Fruit fly (Drosophila melanogaster) whole organism, prepupa: ENCODE measurements around the gene Gga.

ENCODE experiments used
- Blimp-1 ChIP-seq: fragments of 200-800 bp; sonication (Bioruptor generic); optimal IDR thresholded peaks from 3 replicates; lab custom pipeline; 2017; ENCODE audit warnings: missing biosample characterization, missing genetic modification characterization, mild to moderate bottlenecking, moderate library complexity, missing genetic modification reagents
- CG10631 ChIP-seq: fragments of 200-800 bp; sonication (Bioruptor generic); optimal IDR thresholded peaks from 2 replicates; lab custom pipeline; 2016; ENCODE audit warnings: missing biosample characterization, missing genetic modification characterization
- CG11294 ChIP-seq: fragments of 200-800 bp; sonication (Bioruptor generic); IDR thresholded peaks from 2 replicates; pipeline ENCODE4 v1.3.6; 2022; ENCODE audit warnings: missing biosample characterization, missing genetic modification characterization
- CG11902 ChIP-seq: fragments of 200-800 bp; sonication (Bioruptor generic); optimal IDR thresholded peaks from 3 replicates; lab custom pipeline; 2016; ENCODE audit warnings: missing biosample characterization, missing genetic modification characterization
- CG15336 ChIP-seq: fragments of 200-800 bp; sonication (Bioruptor generic); IDR thresholded peaks from 2 replicates; pipeline ENCODE4 v1.3.6; 2022; ENCODE audit warnings: missing biosample characterization, missing genetic modification characterization
- CG1621 ChIP-seq: fragments of 200-800 bp; sonication (Bioruptor generic); optimal IDR thresholded peaks from 3 replicates; lab custom pipeline; 2018; ENCODE audit warnings: missing biosample characterization, mild to moderate bottlenecking, missing genetic modification characterization
- CG16779 ChIP-seq: fragments of 200-800 bp; sonication (Bioruptor generic); optimal IDR thresholded peaks from 3 replicates; lab custom pipeline; 2017; ENCODE audit warnings: missing biosample characterization, mild to moderate bottlenecking, missing genetic modification characterization
- CG32006 ChIP-seq: fragments of 200-800 bp; sonication (Bioruptor generic); optimal IDR thresholded peaks from 3 replicates; lab custom pipeline; 2017; ENCODE audit warnings: missing biosample characterization, mild to moderate bottlenecking, missing genetic modification characterization
- CG3919 ChIP-seq: fragments of 200-800 bp; sonication (Bioruptor generic); optimal IDR thresholded peaks from 3 replicates; lab custom pipeline; 2016; ENCODE audit warnings: missing biosample characterization, missing genetic modification characterization
- CG4318 ChIP-seq: fragments of 200-800 bp; sonication (Bioruptor generic); optimal IDR thresholded peaks from 3 replicates; lab custom pipeline; 2017; ENCODE audit warnings: missing biosample characterization, mild to moderate bottlenecking, missing genetic modification characterization
- CG6163 ChIP-seq: fragments of 200-800 bp; sonication (Bioruptor generic); IDR thresholded peaks from 3 replicates; pipeline ENCODE4 v1.3.6; 2022; ENCODE audit warnings: missing biosample characterization, missing genetic modification characterization
- CG6792 ChIP-seq: fragments of 200-800 bp; sonication (Bioruptor generic); optimal IDR thresholded peaks from 3 replicates; lab custom pipeline; 2016; ENCODE audit warnings: missing biosample characterization, missing genetic modification characterization
- CG6854 ChIP-seq: fragments of 200-800 bp; sonication (Bioruptor generic); optimal IDR thresholded peaks from 2 replicates; lab custom pipeline; 2017; ENCODE audit warnings: missing biosample characterization, mild to moderate bottlenecking, missing genetic modification characterization
- CG7368 ChIP-seq: fragments of 200-800 bp; sonication (Bioruptor generic); optimal IDR thresholded peaks from 3 replicates; lab custom pipeline; 2016; ENCODE audit warnings: missing biosample characterization, missing genetic modification characterization
- CG8119 ChIP-seq: fragments of 200-800 bp; sonication (Bioruptor generic); IDR thresholded peaks from 3 replicates; pipeline ENCODE4 v1.3.6; 2022; ENCODE audit warnings: missing biosample characterization, missing genetic modification characterization
- CG8319 ChIP-seq: fragments of 200-800 bp; sonication (Bioruptor generic); optimal IDR thresholded peaks from 3 replicates; lab custom pipeline; 2016; ENCODE audit warnings: missing biosample characterization, missing genetic modification characterization
- CG9139 ChIP-seq: fragments of 200-800 bp; sonication (Bioruptor generic); optimal IDR thresholded peaks from 3 replicates; lab custom pipeline; 2017; ENCODE audit warnings: missing biosample characterization, mild to moderate bottlenecking, missing genetic modification characterization
- Eip75B ChIP-seq: fragments of 200-800 bp; sonication (Bioruptor generic); optimal IDR thresholded peaks from 3 replicates; lab custom pipeline; 2016; ENCODE audit warnings: missing biosample characterization, missing genetic modification characterization
- Eip78C ChIP-seq: fragments of 200-800 bp; sonication (Bioruptor generic); peaks from one replicate; lab custom pipeline; 2016; ENCODE audit warnings: missing biosample characterization, missing genetic modification characterization
- Eip93F ChIP-seq: fragments of 200-800 bp; sonication (Bioruptor generic); optimal IDR thresholded peaks from 2 replicates; lab custom pipeline; 2016; ENCODE audit warnings: missing biosample characterization, mild to moderate bottlenecking, missing genetic modification characterization
- Ets21C ChIP-seq: fragments of 200-800 bp; sonication (Bioruptor generic); optimal IDR thresholded peaks from 3 replicates; lab custom pipeline; 2016; ENCODE audit warnings: missing biosample characterization, missing genetic modification characterization
- Gug ChIP-seq: fragments of 200-800 bp; sonication (Bioruptor generic); IDR thresholded peaks from 2 replicates; pipeline ENCODE4 v1.3.6; 2022; ENCODE audit warnings: missing biosample characterization, missing genetic modification characterization
- Hr38 ChIP-seq: sonication (Bioruptor generic); optimal IDR thresholded peaks from 2 replicates; lab custom pipeline; 2016; ENCODE audit warnings: missing biosample characterization, missing genetic modification characterization
- Hr39 ChIP-seq: fragments of 200-800 bp; sonication (Bioruptor generic); optimal IDR thresholded peaks from 2 replicates; lab custom pipeline; 2016; ENCODE audit warnings: missing biosample characterization, missing genetic modification characterization
- Lpt ChIP-seq: fragments of 200-800 bp; sonication (Bioruptor generic); optimal IDR thresholded peaks from 3 replicates; lab custom pipeline; 2016; ENCODE audit warnings: missing biosample characterization, missing genetic modification characterization
- Met ChIP-seq: fragments of 200-800 bp; sonication (Bioruptor generic); optimal IDR thresholded peaks from 3 replicates; lab custom pipeline; 2016; ENCODE audit warnings: missing biosample characterization, missing genetic modification characterization
- Smox ChIP-seq: fragments of 200-800 bp; sonication (Bioruptor generic); optimal IDR thresholded peaks from 3 replicates; lab custom pipeline; 2016; ENCODE audit warnings: missing biosample characterization, missing genetic modification characterization
- Sox14 ChIP-seq: fragments of 200-800 bp; sonication (Bioruptor generic); optimal IDR thresholded peaks from 3 replicates; lab custom pipeline; 2016; ENCODE audit warnings: missing biosample characterization, missing genetic modification characterization
- Sox15 ChIP-seq: fragments of 200-800 bp; sonication (Bioruptor generic); optimal IDR thresholded peaks from 3 replicates; lab custom pipeline; 2016; ENCODE audit warnings: missing biosample characterization, missing genetic modification characterization
- acj6 ChIP-seq: fragments of 200-800 bp; sonication (Bioruptor generic); optimal IDR thresholded peaks from 3 replicates; lab custom pipeline; 2016; ENCODE audit warnings: missing biosample characterization, missing genetic modification characterization
- cyc ChIP-seq: fragments of 200-800 bp; sonication (Bioruptor generic); optimal IDR thresholded peaks from 3 replicates; lab custom pipeline; 2016; ENCODE audit warnings: missing biosample characterization, missing genetic modification characterization
- dsx ChIP-seq: fragments of 200-800 bp; optimal IDR thresholded peaks from 3 replicates; lab custom pipeline; 2019; ENCODE audit warnings: missing biosample characterization, mild to moderate bottlenecking, missing genetic modification characterization, moderate library complexity; ENCODE audit not compliant: poor library complexity, severe bottlenecking
- eg ChIP-seq: fragments of 200-800 bp; sonication (Bioruptor generic); IDR thresholded peaks from 3 replicates; pipeline ENCODE4 v1.3.6; 2022; ENCODE audit warnings: missing biosample characterization, missing genetic modification characterization
- esn ChIP-seq: fragments of 200-800 bp; sonication (Bioruptor generic); optimal IDR thresholded peaks from 2 replicates; lab custom pipeline; 2016; ENCODE audit warnings: missing biosample characterization, mild to moderate bottlenecking, missing genetic modification characterization, moderate library complexity
- fd85E ChIP-seq: fragments of 200-800 bp; sonication (Bioruptor generic); optimal IDR thresholded peaks from 3 replicates; lab custom pipeline; 2016; ENCODE audit warnings: missing biosample characterization, missing genetic modification characterization
- fkh ChIP-seq: fragments of 200-800 bp; sonication (Bioruptor generic); optimal IDR thresholded peaks from 3 replicates; lab custom pipeline; 2017; ENCODE audit warnings: missing biosample characterization, mild to moderate bottlenecking, missing genetic modification characterization, moderate library complexity
- lz ChIP-seq: fragments of 200-800 bp; sonication (Bioruptor generic); optimal IDR thresholded peaks from 3 replicates; lab custom pipeline; 2016; ENCODE audit warnings: missing biosample characterization, missing genetic modification characterization
- net ChIP-seq: fragments of 200-800 bp; sonication (Bioruptor generic); optimal IDR thresholded peaks from 3 replicates; lab custom pipeline; 2016; ENCODE audit warnings: missing biosample characterization, missing genetic modification characterization
- pdm3 ChIP-seq: fragments of 200-800 bp; sonication (Bioruptor generic); optimal IDR thresholded peaks from 3 replicates; lab custom pipeline; 2016; ENCODE audit warnings: missing biosample characterization, missing genetic modification characterization
- spab ChIP-seq: fragments of 200-800 bp; sonication (Bioruptor generic); optimal IDR thresholded peaks from 2 replicates; lab custom pipeline; 2017; ENCODE audit warnings: missing biosample characterization, mild to moderate bottlenecking, missing genetic modification characterization, missing genetic modification reagents
- ss ChIP-seq, 2 experiments: fragments of 200-800 bp; sonication (Bioruptor generic); optimal IDR thresholded peaks; 2 replicates in 1 of 2; 3 replicates in 1 of 2; lab custom pipeline; 2017 to 2018; ENCODE audit warnings: mild to moderate bottlenecking in 2 of 2, missing biosample characterization in 2 of 2, missing genetic modification characterization in 2 of 2, moderate library complexity in 1 of 2
- svp ChIP-seq: fragments of 200-800 bp; sonication (Bioruptor generic); peaks from one replicate; lab custom pipeline; 2016; ENCODE audit warnings: missing biosample characterization, missing genetic modification characterization
- topi ChIP-seq: fragments of 200-800 bp; sonication (Bioruptor generic); optimal IDR thresholded peaks from 3 replicates; lab custom pipeline; 2016; ENCODE audit warnings: missing biosample characterization, missing genetic modification characterization
- vri ChIP-seq: fragments of 200-800 bp; sonication (Bioruptor generic); optimal IDR thresholded peaks from 3 replicates; lab custom pipeline; 2016; ENCODE audit warnings: missing biosample characterization, mild to moderate bottlenecking, missing genetic modification characterization

Gene Gga

DNA sequence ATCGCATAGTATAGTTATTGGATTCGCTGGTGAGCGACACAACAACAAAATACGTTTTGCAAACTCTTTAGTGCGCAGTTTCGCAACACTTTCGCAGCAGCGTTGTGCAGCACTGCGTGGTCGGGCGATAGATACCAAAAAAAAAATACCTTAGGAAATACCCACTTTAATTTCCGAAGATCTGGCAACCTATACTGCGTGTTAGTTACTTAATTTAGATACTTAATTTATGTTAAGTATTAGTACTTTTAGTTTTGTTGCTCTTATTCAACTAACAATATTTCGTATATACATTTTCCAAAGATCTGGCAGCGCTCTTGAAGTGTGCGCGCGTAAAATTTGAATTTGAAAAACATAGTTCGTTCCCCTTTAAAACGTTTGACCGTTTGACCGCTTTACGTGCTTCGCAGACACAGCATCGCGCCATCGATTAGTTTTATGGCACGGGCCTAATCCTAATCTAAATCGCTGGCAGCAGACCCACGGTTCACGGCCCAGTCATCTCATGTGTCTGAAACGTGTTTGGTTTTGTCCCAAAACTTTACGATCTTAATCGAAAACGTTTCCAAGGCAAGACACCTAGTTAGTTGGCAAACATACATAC, 20.8 kb upstream of the Gga start, which contains the start of gene LPCAT (continued):
- TF ChIP-seq dsx (GFP tag; lab: Kevin White, UChicago) (no peak), Ets21C (peak; percentile 41), Hr39 (GFP tag; lab: Kevin White, UChicago) (peak; percentile 71), CG6854 (no peak), CG6163 (GFP tag; lab: Robert Waterston, UW) (peak; percentile 70), esn (GFP tag; lab: Kevin White, UChicago) (peak; percentile 36), Lpt (GFP tag; lab: Kevin White, UChicago) (no peak), CG11902 (GFP tag; lab: Kevin White, UChicago) (peak; percentile 70), Sox14 (GFP tag; lab: Kevin White, UChicago) (peak; percentile 26), fd85E (GFP tag; lab: Kevin White, UChicago) (no peak), acj6 (GFP tag; lab: Kevin White, UChicago) (peak; percentile 14), CG4318 (GFP tag; lab: Kevin White, UChicago) (no peak), Hr38 (GFP tag; lab: Kevin White, UChicago) (no peak), Gug (GFP tag; lab: Robert Waterston, UW) (peak; percentile 69), eg (peak; percentile 74; the same call in 2 of the 3 replicates), topi (GFP tag; lab: Kevin White, UChicago) (peak; percentile 81), lz (GFP tag; lab: Kevin White, UChicago) (peak; percentile 73)

dm6 chrX:9580544-9580943, 20.3 kb upstream of the Gga start:
- peak; percentile 13 for TF ChIP-seq Eip75B (GFP tag; lab: Kevin White, UChicago)
- no peak for TF ChIP-seq Met (GFP tag; lab: Kevin White, UChicago)
- no peak for TF ChIP-seq Sox15 (GFP tag; lab: Kevin White, UChicago)
- no peak for TF ChIP-seq Smox (GFP tag; lab: Kevin White, UChicago)
- no peak for TF ChIP-seq CG15336 (GFP tag; lab: Robert Waterston, UW)
- TF ChIP-seq ss (GFP tag; optimal IDR thresholded peaks at IDR 0.05; lab: Kevin White, UChicago), result peak; percentile 52 to 72
- TF ChIP-seq spab (GFP tag; lab: Kevin White, UChicago), result no peak
- TF ChIP-seq CG6792, result no peak
- no peak for TF ChIP-seq CG1621
- TF ChIP-seq CG3919 (GFP tag; lab: Kevin White, UChicago), result no peak
- no peak for TF ChIP-seq CG32006 (GFP tag; lab: Kevin White, UChicago)
- TF ChIP-seq lz (GFP tag; lab: Kevin White, UChicago), result no peak
- no peak for TF ChIP-seq CG7368 (GFP tag; lab: Kevin White, UChicago)
- no peak for TF ChIP-seq cyc (GFP tag; lab: Kevin White, UChicago)
- 0 out of 3 replicates have a peak, but pooled peaks have one; percentile 17 for TF ChIP-seq CG8119
- TF ChIP-seq eg, result 0 out of 3 replicates have a peak, but pooled peaks have one; percentile 16
- no peak for TF ChIP-seq CG6854
- peak; percentile 15 for TF ChIP-seq dsx (GFP tag; lab: Kevin White, UChicago)
- TF ChIP-seq Blimp-1, result peak; percentile 77

DNA sequence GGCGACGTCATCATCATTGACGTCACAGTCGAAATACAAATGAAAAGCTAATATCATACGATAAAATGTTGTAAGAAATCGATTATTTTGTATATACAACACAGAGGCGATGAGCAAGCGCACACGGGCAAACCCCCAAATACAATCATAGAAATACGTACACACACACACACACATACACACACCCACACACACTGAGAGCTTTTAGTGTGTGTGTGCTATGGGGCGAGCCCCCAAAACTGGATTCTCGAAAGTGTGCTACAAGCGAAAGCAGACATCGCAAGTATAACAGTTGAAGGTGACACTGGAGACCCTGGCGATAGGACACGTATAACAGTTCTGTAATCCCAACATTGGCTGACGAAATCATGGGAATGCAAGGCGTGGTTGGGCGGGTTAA, 19.0 kb upstream of the Gga start:
- TF ChIP-seq CG6792 (no peak), ss (GFP tag; optimal IDR thresholded peaks at IDR 0.05; lab: Kevin White, UChicago) (peak; percentile 35), CG16779 (tag; lab: Kevin White, UChicago) (no peak), Lpt (GFP tag; lab: Kevin White, UChicago) (peak; percentile 13), CG15336 (GFP tag; lab: Robert Waterston, UW) (peak; percentile 9; the same call in 1 of the 2 replicates), CG11294 (GFP tag; lab: Robert Waterston, UW) (no peak), dsx (GFP tag; lab: Kevin White, UChicago) (peak; percentile 56), net (GFP tag; lab: Kevin White, UChicago) (no peak), topi (GFP tag; lab: Kevin White, UChicago) (peak; percentile 22), CG8319 (GFP tag; lab: Kevin White, UChicago) (peak; percentile 37), svp (GFP tag; lab: Kevin White, UChicago) (peak; percentile 62), CG6163 (GFP tag; lab: Robert Waterston, UW) (no peak), Blimp-1 (peak; percentile 81), CG10631 (GFP tag; lab: Kevin White, UChicago) (no peak), eg (no peak), CG11902 (GFP tag; lab: Kevin White, UChicago) (no peak), CG3919 (GFP tag; lab: Kevin White, UChicago) (no peak), fd85E (GFP tag; lab: Kevin White, UChicago) (no peak), CG9139 (GFP tag; lab: Kevin White, UChicago) (peak; percentile 4), pdm3 (GFP tag; lab: Kevin White, UChicago) (no peak), CG8119 (no peak), cyc (GFP tag; lab: Kevin White, UChicago) (no peak), Eip93F (GFP tag; lab: Kevin White, UChicago) (no peak), vri (GFP tag; lab: Kevin White, UChicago) (no peak), Eip78C (peak; percentile 79), lz (GFP tag; lab: Kevin White, UChicago) (no peak), Eip75B (GFP tag; lab: Kevin White, UChicago) (no peak), fkh (GFP tag; lab: Kevin White, UChicago) (no peak)
